Worm (Caenorhabditis elegans) whole organism, early embryonic: ENCODE results near the gene mks-3.

Experiments
- F13C5.2 ChIP-seq: sonication (generic microtip); optimal IDR thresholded peaks from 2 replicates; lab custom pipeline; 2017; ENCODE audit warnings: mild to moderate bottlenecking, missing genetic modification characterization, inconsistent platforms, missing compliant biosample characterization
- ama-1 ChIP-seq: fragments of 150-350 bp; optimal IDR thresholded peaks from 2 replicates; lab custom pipeline; 2014
- ceh-36 ChIP-seq: sonication (generic microtip); optimal IDR thresholded peaks from 2 replicates; lab custom pipeline; 2016; ENCODE audit warnings: missing genetic modification characterization, inconsistent platforms, missing compliant biosample characterization
- ets-7 ChIP-seq: sonication (generic microtip); optimal IDR thresholded peaks from 2 replicates; lab custom pipeline; 2016; ENCODE audit warnings: missing genotype, missing genetic modification characterization, missing compliant biosample characterization
- flt-1 ChIP-seq: fragments of 200-800 bp; sonication (Bioruptor generic); IDR thresholded peaks from 2 replicates; pipeline ENCODE4 v1.3.6; 2022; ENCODE audit warnings: missing genetic modification characterization, missing compliant biosample characterization
- hmg-4 ChIP-seq: fragments of 200-800 bp; sonication (Bioruptor generic); optimal IDR thresholded peaks from 2 replicates; lab custom pipeline; 2018; ENCODE audit warnings: mild to moderate bottlenecking, missing genetic modification characterization, missing compliant biosample characterization
- pes-1 ChIP-seq: fragments of 200-800 bp; sonication (Bioruptor generic); IDR thresholded peaks from 2 replicates; pipeline ENCODE4 v1.3.6; 2022; ENCODE audit warnings: missing genetic modification reagents, missing genetic modification characterization, missing compliant biosample characterization
- scrt-1 ChIP-seq: fragments of 200-800 bp; sonication (Bioruptor generic); IDR thresholded peaks from 2 replicates; pipeline ENCODE4 v1.3.6; 2022; ENCODE audit warnings: missing genetic modification characterization, missing compliant biosample characterization
- sea-1 ChIP-seq: fragments of 200-800 bp; sonication (Bioruptor generic); conservative IDR thresholded peaks from 2 replicates; pipeline ENCODE4 v1.3.6; 2022; ENCODE audit warnings: missing genetic modification characterization, missing compliant biosample characterization
- tbx-37 ChIP-seq: fragments of 200-800 bp; sonication (Bioruptor generic); conservative IDR thresholded peaks from 2 replicates; pipeline ENCODE4 v1.3.6; 2022; ENCODE audit warnings: missing genetic modification reagents, missing genetic modification characterization, missing compliant biosample characterization
- tra-4 ChIP-seq: sonication (generic microtip); optimal IDR thresholded peaks from 2 replicates; lab custom pipeline; 2017; ENCODE audit warnings: missing genetic modification characterization, missing compliant biosample characterization

- TF ChIP-seq hmg-4 (GFP tag; lab: Kevin White, UChicago) (no peak), F13C5.2 (no peak), pes-1 (no peak), ceh-36 (tag; lab: Kevin White, UChicago) (no peak), scrt-1 (no peak), tbx-37 (GFP tag; lab: Robert Waterston, UW) (no peak), ets-7 (tag; lab: Kevin White, UChicago) (no peak), sea-1 (GFP tag; lab: Robert Waterston, UW) (no peak), ama-1 (no peak), flt-1 (no peak), tra-4 (tag; lab: Kevin White, UChicago) (no peak)
Observed at ce11 chrII:7531478-7531877, 52.0 kb downstream of the mks-3 start.
